Fruit fly (Drosophila melanogaster) whole organism, embryonic: ENCODE data around the gene CG13126.
A peak's percentile ranks its signal among the peaks of the same experiment; 100 is the strongest.

ENCODE experiments used
- ATbp ChIP-seq: fragments of 200-800 bp; sonication (Bioruptor generic); optimal IDR thresholded peaks from 2 replicates; lab custom pipeline; 2017; ENCODE audit warnings: missing biosample characterization, mild to moderate bottlenecking, missing genetic modification characterization, missing genetic modification reagents
- Abd-B ChIP-seq: fragments of 200-800 bp; sonication (Bioruptor generic); optimal IDR thresholded peaks from 2 replicates; lab custom pipeline; 2018; ENCODE audit warnings: missing biosample characterization, mild to moderate bottlenecking, missing genetic modification characterization, moderate library complexity
- CG1024 ChIP-seq: fragments of 200-800 bp; sonication (Bioruptor generic); IDR thresholded peaks from 2 replicates; pipeline ENCODE4 v1.3.6; 2022; ENCODE audit warnings: missing biosample characterization, missing genetic modification characterization
- CG10431 ChIP-seq: fragments of 200-800 bp; sonication (Bioruptor generic); optimal IDR thresholded peaks from 3 replicates; lab custom pipeline; 2018; ENCODE audit warnings: missing biosample characterization, mild to moderate bottlenecking, missing genetic modification characterization
- CG11085 ChIP-seq: fragments of 200-800 bp; sonication (Bioruptor generic); IDR thresholded peaks from 2 replicates; pipeline ENCODE4 v1.3.6; 2022; ENCODE audit warnings: missing biosample characterization, missing genetic modification characterization
- CG11247 ChIP-seq: fragments of 200-800 bp; sonication (Bioruptor generic); IDR thresholded peaks from 2 replicates; pipeline ENCODE4 v1.3.6; 2022; ENCODE audit warnings: missing biosample characterization, missing genetic modification characterization
- CG12104 ChIP-seq: fragments of 200-800 bp; sonication (Bioruptor generic); optimal IDR thresholded peaks from 3 replicates; lab custom pipeline; 2016; ENCODE audit warnings: missing biosample characterization, missing genetic modification characterization
- CG12744 ChIP-seq: fragments of 200-800 bp; sonication (Bioruptor generic); optimal IDR thresholded peaks from 2 replicates; lab custom pipeline; 2016; ENCODE audit warnings: missing biosample characterization, missing genetic modification characterization
- CG13287 ChIP-seq: fragments of 200-800 bp; sonication (Bioruptor generic); IDR thresholded peaks from 2 replicates; pipeline ENCODE4 v1.3.6; 2022; ENCODE audit warnings: missing biosample characterization, missing genetic modification characterization; ENCODE audit not compliant: partially characterized antibody
- CG13894 ChIP-seq: fragments of 200-800 bp; sonication (Bioruptor generic); optimal IDR thresholded peaks from 3 replicates; lab custom pipeline; 2018; ENCODE audit warnings: missing biosample characterization, mild to moderate bottlenecking, missing genetic modification characterization, moderate library complexity
- CG15601 ChIP-seq: fragments of 200-800 bp; sonication (Bioruptor generic); optimal IDR thresholded peaks from 3 replicates; lab custom pipeline; 2019; ENCODE audit warnings: missing biosample characterization, mild to moderate bottlenecking, missing genetic modification characterization, moderate library complexity
- CG1647 ChIP-seq: fragments of 200-800 bp; sonication (Bioruptor generic); optimal IDR thresholded peaks from 3 replicates; lab custom pipeline; 2016; ENCODE audit warnings: missing biosample characterization, missing genetic modification characterization
- CG17328 ChIP-seq: fragments of 200-800 bp; sonication (Bioruptor generic); IDR thresholded peaks from 2 replicates; pipeline ENCODE4 v1.3.6; 2022; ENCODE audit warnings: missing biosample characterization, missing genetic modification characterization
- CG2202 ChIP-seq: fragments of 200-800 bp; sonication (Bioruptor generic); optimal IDR thresholded peaks from 2 replicates; lab custom pipeline; 2018; ENCODE audit warnings: missing biosample characterization, mild to moderate bottlenecking, missing genetic modification characterization
- CG31441 ChIP-seq: fragments of 200-800 bp; sonication (Bioruptor generic); IDR thresholded peaks from 2 replicates; pipeline ENCODE4 v1.3.6; 2022; ENCODE audit warnings: missing biosample characterization, missing genetic modification characterization
- CG32767 ChIP-seq: fragments of 200-800 bp; sonication (Bioruptor generic); IDR thresholded peaks from 2 replicates; pipeline ENCODE4 v1.3.6; 2022; ENCODE audit warnings: missing biosample characterization, missing genetic modification characterization
- CG4404 ChIP-seq: fragments of 200-800 bp; sonication (Bioruptor generic); IDR thresholded peaks from 2 replicates; pipeline ENCODE4 v1.3.6; 2022; ENCODE audit warnings: missing biosample characterization, missing genetic modification characterization
- CG4854 ChIP-seq: fragments of 200-800 bp; sonication (Bioruptor generic); optimal IDR thresholded peaks from 2 replicates; lab custom pipeline; 2016; ENCODE audit warnings: missing biosample characterization, missing genetic modification characterization, inconsistent platforms
- CG6813 ChIP-seq: fragments of 200-800 bp; sonication (Bioruptor generic); optimal IDR thresholded peaks from 2 replicates; lab custom pipeline; 2017; ENCODE audit warnings: missing biosample characterization, missing genetic modification characterization, mild to moderate bottlenecking, moderate library complexity, missing genetic modification reagents
- CG7556 ChIP-seq: fragments of 200-800 bp; sonication (Bioruptor generic); optimal IDR thresholded peaks from 2 replicates; lab custom pipeline; 2017; ENCODE audit warnings: missing biosample characterization, mild to moderate bottlenecking, missing genetic modification characterization
- CG9609 ChIP-seq: fragments of 200-800 bp; sonication (Bioruptor generic); optimal IDR thresholded peaks from 3 replicates; lab custom pipeline; 2016; ENCODE audit warnings: missing biosample characterization, missing genetic modification characterization
- Chrac-16 ChIP-seq: fragments of 200-800 bp; sonication (Bioruptor generic); optimal IDR thresholded peaks from 3 replicates; lab custom pipeline; 2016; ENCODE audit warnings: missing biosample characterization, missing genetic modification characterization
- CrebB ChIP-seq: fragments of 200-800 bp; sonication (Bioruptor generic); optimal IDR thresholded peaks from 3 replicates; lab custom pipeline; 2018; ENCODE audit warnings: missing biosample characterization, mild to moderate bottlenecking, missing genetic modification characterization
- Ets97D ChIP-seq: fragments of 200-800 bp; sonication (Bioruptor generic); optimal IDR thresholded peaks from 3 replicates; lab custom pipeline; 2016; ENCODE audit warnings: missing biosample characterization, missing genetic modification characterization
- Fer3 ChIP-seq: fragments of 200-800 bp; sonication (Bioruptor generic); optimal IDR thresholded peaks from 2 replicates; lab custom pipeline; 2018; ENCODE audit warnings: missing biosample characterization, mild to moderate bottlenecking, missing genetic modification characterization, moderate library complexity
- GATAe ChIP-seq: fragments of 200-800 bp; sonication (Bioruptor generic); conservative IDR thresholded peaks from 2 replicates; pipeline ENCODE4 v1.3.6; 2022; ENCODE audit warnings: missing biosample characterization, missing genetic modification characterization
- Med ChIP-seq: fragments of 200-800 bp; sonication (Bioruptor generic); peaks from one replicate; lab custom pipeline; 2016; ENCODE audit warnings: missing biosample characterization, missing genetic modification characterization, mild to moderate bottlenecking, inconsistent platforms, moderate library complexity
- Nf-YB ChIP-seq: fragments of 200-800 bp; sonication (Bioruptor generic); optimal IDR thresholded peaks from 3 replicates; lab custom pipeline; 2019; ENCODE audit warnings: missing biosample characterization, mild to moderate bottlenecking, missing genetic modification characterization, moderate library complexity
- Rx ChIP-seq: fragments of 200-800 bp; sonication (Bioruptor generic); IDR thresholded peaks from 2 replicates; pipeline ENCODE4 v1.3.6; 2022; ENCODE audit warnings: missing biosample characterization, missing genetic modification characterization
- Sox102F ChIP-seq: fragments of 200-800 bp; sonication (Bioruptor generic); optimal IDR thresholded peaks from 2 replicates; lab custom pipeline; 2018; ENCODE audit warnings: missing biosample characterization, mild to moderate bottlenecking, missing genetic modification characterization, moderate library complexity
- ab ChIP-seq: fragments of 200-800 bp; sonication (Bioruptor generic); optimal IDR thresholded peaks from 2 replicates; lab custom pipeline; 2016; ENCODE audit warnings: missing biosample characterization, missing genetic modification characterization
- btn ChIP-seq: fragments of 200-800 bp; sonication (Bioruptor generic); optimal IDR thresholded peaks from 2 replicates; lab custom pipeline; 2016; ENCODE audit warnings: missing biosample characterization, missing genetic modification characterization
- chn ChIP-seq: fragments of 200-800 bp; sonication (Bioruptor generic); optimal IDR thresholded peaks from 2 replicates; lab custom pipeline; 2016; ENCODE audit warnings: missing biosample characterization, missing genetic modification characterization
- dmrt11E ChIP-seq: fragments of 200-800 bp; sonication (Bioruptor generic); optimal IDR thresholded peaks from 3 replicates; lab custom pipeline; 2018; ENCODE audit warnings: missing biosample characterization, mild to moderate bottlenecking, missing genetic modification characterization, moderate library complexity
- gce ChIP-seq: fragments of 200-800 bp; sonication (Bioruptor generic); IDR thresholded peaks from 3 replicates; pipeline ENCODE4 v1.3.6; 2022; ENCODE audit warnings: missing biosample characterization, missing genetic modification characterization
- gem ChIP-seq: fragments of 200-800 bp; sonication (Bioruptor generic); optimal IDR thresholded peaks from 2 replicates; lab custom pipeline; 2019; ENCODE audit warnings: missing biosample characterization, mild to moderate bottlenecking, missing genetic modification characterization, moderate library complexity
- gfzf ChIP-seq: fragments of 200-800 bp; sonication (Bioruptor generic); optimal IDR thresholded peaks from 2 replicates; lab custom pipeline; 2016; ENCODE audit warnings: missing biosample characterization, mild to moderate bottlenecking, missing genetic modification characterization, moderate library complexity
- hth ChIP-seq: fragments of >200 bp; optimal IDR thresholded peaks from 2 replicates; lab custom pipeline; 2017; ENCODE audit warnings: inconsistent platforms
- mam ChIP-seq: fragments of 200-800 bp; sonication (Bioruptor generic); optimal IDR thresholded peaks from 3 replicates; lab custom pipeline; 2016; ENCODE audit warnings: missing biosample characterization, missing genetic modification characterization
- nmo ChIP-seq: fragments of 200-800 bp; sonication (Bioruptor generic); optimal IDR thresholded peaks from 2 replicates; lab custom pipeline; 2018; ENCODE audit warnings: missing biosample characterization, mild to moderate bottlenecking, missing genetic modification characterization, moderate library complexity
- pho ChIP-seq: fragments of 200-800 bp; sonication (Bioruptor generic); optimal IDR thresholded peaks from 2 replicates; lab custom pipeline; 2016; ENCODE audit warnings: missing biosample characterization, missing genetic modification characterization
- ro ChIP-seq: fragments of 200-800 bp; sonication (Bioruptor generic); IDR thresholded peaks from 2 replicates; pipeline ENCODE4 v1.3.6; 2022; ENCODE audit warnings: missing biosample characterization, missing genetic modification characterization
- row ChIP-seq: fragments of 200-800 bp; sonication (Bioruptor generic); IDR thresholded peaks from 3 replicates; pipeline ENCODE4 v1.3.6; 2022; ENCODE audit warnings: missing biosample characterization, missing genetic modification characterization
- run ChIP-seq: fragments of 200-800 bp; sonication (Bioruptor generic); optimal IDR thresholded peaks from 3 replicates; lab custom pipeline; 2018; ENCODE audit warnings: missing biosample characterization, mild to moderate bottlenecking, missing genetic modification characterization
- slp2 ChIP-seq: fragments of 200-800 bp; sonication (Bioruptor generic); optimal IDR thresholded peaks from 2 replicates; lab custom pipeline; 2016; ENCODE audit warnings: missing biosample characterization, missing genetic modification characterization
- tll ChIP-seq, 2 experiments: fragments of 200-800 bp in 1 of 2; fragments of >200 bp in 1 of 2; sonication (Bioruptor generic) in 1 of 2; optimal IDR thresholded peaks; 2 replicates each; lab custom pipeline; 2017 to 2019; ENCODE audit warnings: missing biosample characterization in 2 of 2, missing genetic modification characterization in 2 of 2, mild to moderate bottlenecking in 1 of 2, moderate library complexity in 1 of 2
- toy ChIP-seq: fragments of 200-800 bp; sonication (Bioruptor generic); IDR thresholded peaks from 2 replicates; pipeline ENCODE4 v1.3.6; 2022; ENCODE audit warnings: missing biosample characterization, missing genetic modification characterization
- unpg ChIP-seq: fragments of 200-800 bp; sonication (Bioruptor generic); optimal IDR thresholded peaks from 3 replicates; lab custom pipeline; 2018; ENCODE audit warnings: missing biosample characterization, mild to moderate bottlenecking, missing genetic modification characterization, moderate library complexity
- vvl ChIP-seq: fragments of 200-800 bp; sonication (Bioruptor generic); IDR thresholded peaks from 2 replicates; pipeline ENCODE4 v1.3.6; 2022; ENCODE audit warnings: missing biosample characterization, missing genetic modification characterization
- zfh2 ChIP-seq: fragments of 200-800 bp; sonication (Bioruptor generic); optimal IDR thresholded peaks from 2 replicates; lab custom pipeline; 2016; ENCODE audit warnings: missing biosample characterization, missing genetic modification characterization

Gene CG13126

dm6 chr2L:9956993-9957652, 3.1 kb upstream of the CG13126 start, which contains the start of the genes CG4658 and CG5846 (continued):
- peak; percentile 88 for TF ChIP-seq CG1024 (GFP tag; lab: Robert Waterston, UW)
- peak; percentile 92 for TF ChIP-seq CG11085 (GFP tag; lab: Robert Waterston, UW)
- TF ChIP-seq zfh2: peak; percentile 54
- peak; percentile 90 for TF ChIP-seq CG13894 (tag; lab: Kevin White, UChicago)
- peak; percentile 96 for TF ChIP-seq dmrt11E (tag; lab: Kevin White, UChicago)
- TF ChIP-seq gem: peak; percentile 98
- peak; percentile 96 for TF ChIP-seq Chrac-16
- TF ChIP-seq CG11247 (GFP tag; lab: Robert Waterston, UW): peak; percentile 88
- peak; percentile 72 for TF ChIP-seq mam (GFP tag; lab: Kevin White, UChicago)
- TF ChIP-seq Nf-YB (GFP tag; lab: Kevin White, UChicago): peak; percentile 83
- peak; percentile 84 for TF ChIP-seq ATbp
- no peak for TF ChIP-seq btn
- peak; percentile 97 for TF ChIP-seq unpg (GFP tag; lab: Kevin White, UChicago)
- TF ChIP-seq vvl (GFP tag; lab: Robert Waterston, UW): peak; percentile 98
- peak; percentile 73 for TF ChIP-seq slp2
- TF ChIP-seq CG4854 (GFP tag; lab: Kevin White, UChicago): peak; percentile 75
- TF ChIP-seq Sox102F (GFP tag; lab: Kevin White, UChicago): peak; percentile 98
- TF ChIP-seq pho (GFP tag; lab: Kevin White, UChicago): peak; percentile 89
- peak; percentile 76 for TF ChIP-seq CrebB (tag; lab: Kevin White, UChicago)
- TF ChIP-seq CG6813 (GFP tag; lab: Kevin White, UChicago): peak; percentile 79
- peak; percentile 71 for TF ChIP-seq CG1647 (GFP tag; lab: Kevin White, UChicago)
- TF ChIP-seq CG15601 (tag; lab: Kevin White, UChicago): peak; percentile 91
- TF ChIP-seq ab (GFP tag; lab: Kevin White, UChicago): peak; percentile 26
- peak; percentile 97 for TF ChIP-seq CG31441 (GFP tag; lab: Robert Waterston, UW)
- peak; percentile 81 for TF ChIP-seq GATAe (GFP tag; lab: Robert Waterston, UW)
- TF ChIP-seq hth (lab: Kevin White, UChicago): no peak
- peak; percentile 84 for TF ChIP-seq ro
- peak; percentile 64 for TF ChIP-seq CG9609 (GFP tag; lab: Kevin White, UChicago)
- peak; percentile 79 for TF ChIP-seq chn
- peak; percentile 96 for TF ChIP-seq CG32767 (GFP tag; lab: Robert Waterston, UW)
- TF ChIP-seq gfzf (GFP tag; lab: Kevin White, UChicago): peak; percentile 81
- TF ChIP-seq gce (GFP tag; lab: Robert Waterston, UW): peak; percentile 87
- peak; percentile 59 for TF ChIP-seq Ets97D
- peak; percentile 99 for TF ChIP-seq row (GFP tag; lab: Robert Waterston, UW)
- peak; percentile 85 for TF ChIP-seq CG12104 (GFP tag; lab: Kevin White, UChicago)
- peak; percentile 95 for TF ChIP-seq run (tag; lab: Kevin White, UChicago)
- peak in 1 of 2 experiments; percentile 54 for TF ChIP-seq tll (GFP tag; optimal IDR thresholded peaks at IDR 0.05; lab: Kevin White, UChicago)
- peak; percentile 77 for TF ChIP-seq CG10431 (GFP tag; lab: Kevin White, UChicago)
- peak; percentile 97 for TF ChIP-seq nmo
- TF ChIP-seq CG12744 (GFP tag; lab: Kevin White, UChicago): peak; percentile 75
- TF ChIP-seq Abd-B: peak; percentile 96
- TF ChIP-seq CG2202 (tag; lab: Kevin White, UChicago): peak; percentile 91
- TF ChIP-seq CG4404 (GFP tag; lab: Robert Waterston, UW): peak; percentile 91
- TF ChIP-seq Rx (GFP tag; lab: Robert Waterston, UW): peak; percentile 82
- peak; percentile 92 for TF ChIP-seq CG7556
- peak; percentile 76 for TF ChIP-seq toy (GFP tag; lab: Robert Waterston, UW)
- peak; percentile 41; the same call in 1 of the 2 replicates for TF ChIP-seq CG13287 (GFP tag; lab: Robert Waterston, UW)
- TF ChIP-seq Med: peak; percentile 88
- peak; percentile 94 for TF ChIP-seq Fer3 (tag; lab: Kevin White, UChicago)
- peak; percentile 94 for TF ChIP-seq CG17328 (GFP tag; lab: Robert Waterston, UW)
